Worm (Caenorhabditis elegans): ENCODE data around the gene ZK945.6.

ZK945.6 gene

DNA sequence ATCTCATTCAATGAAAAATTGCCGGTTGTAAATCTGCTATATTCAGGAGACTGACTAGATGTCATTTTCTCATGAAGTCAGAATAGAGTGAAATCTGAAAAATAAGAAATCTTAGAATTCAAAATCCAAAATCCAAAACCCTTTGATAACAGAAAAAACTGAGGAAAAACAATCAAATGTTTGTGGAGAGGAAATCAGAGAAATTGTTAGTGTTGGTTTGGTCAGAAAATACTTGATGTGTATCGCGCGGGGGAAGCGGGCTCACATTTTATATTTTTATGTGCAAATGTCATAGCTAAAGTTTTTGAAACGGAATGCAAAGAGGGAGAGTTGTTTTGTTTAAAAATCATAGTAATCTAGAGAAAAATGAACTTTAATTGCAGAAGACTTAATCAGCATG is 25.0 kb upstream of the ZK945.6 start, which contains the start of gene F27E5.5:
TSS of gene F27E5.5 (minus strand) at position 101 of the 400 bp plus-strand sequence.
- TF ChIP-seq dve-1 (tag; optimal IDR thresholded peaks at IDR 0.05) (no peak), dmd-4 (tag; optimal IDR thresholded peaks at IDR 0.05; ENCODE audit: borderline replicate concordance) (no peak), pat-9 (tag; optimal IDR thresholded peaks at IDR 0.05) (no peak), fax-1 (tag; optimal IDR thresholded peaks at IDR 0.05) (no peak), sox-2 (GFP tag; IDR thresholded peaks at IDR 0.05) (no peak), K09A11.1 (tag; optimal IDR thresholded peaks at IDR 0.05; ENCODE audit: insufficient read depth) (no peak), nhr-11 (tag; optimal IDR thresholded peaks at IDR 0.05) (no peak), nfya-1 (tag; optimal IDR thresholded peaks at IDR 0.05) (no peak), lim-6 (tag; optimal IDR thresholded peaks at IDR 0.05) (no peak)

DNA sequence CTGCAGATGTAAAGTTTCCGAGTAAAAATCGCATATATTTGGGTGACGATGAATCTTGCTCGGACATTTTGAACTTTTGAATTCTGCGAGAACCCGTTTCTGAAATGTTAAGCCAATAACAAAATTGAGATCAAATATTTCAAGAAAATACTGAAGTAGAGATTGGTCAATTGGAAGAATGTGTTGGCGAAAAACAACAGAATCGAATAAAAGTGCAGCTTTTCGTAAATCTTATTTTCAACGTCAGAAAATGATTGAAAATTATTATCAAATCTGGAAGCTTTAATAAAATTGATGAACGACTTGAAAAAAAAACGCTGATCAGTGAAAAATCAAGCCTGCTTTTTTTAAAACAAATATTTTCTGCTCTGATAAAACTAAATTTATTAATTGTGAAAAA is 20.6 kb upstream of the ZK945.6 start, which contains the start of gene F27E5.8:
TSS of gene F27E5.8 (minus strand) at position 101 of the 400 bp plus-strand sequence.
- TF ChIP-seq ttx-3 (tag; optimal IDR thresholded peaks at IDR 0.05) (no peak), ama-1 (optimal IDR thresholded peaks at IDR 0.05) (no peak), dve-1 (tag; optimal IDR thresholded peaks at IDR 0.05) (no peak), eyg-1 (tag; optimal IDR thresholded peaks at IDR 0.05) (no peak), mec-3 (tag; optimal IDR thresholded peaks at IDR 0.05; ENCODE audit: borderline replicate concordance) (no peak), lim-6 (tag; optimal IDR thresholded peaks at IDR 0.05) (no peak), ceh-34 (tag; optimal IDR thresholded peaks at IDR 0.05) (no peak), zip-5 (tag; optimal IDR thresholded peaks at IDR 0.05) (no peak)

DNA sequence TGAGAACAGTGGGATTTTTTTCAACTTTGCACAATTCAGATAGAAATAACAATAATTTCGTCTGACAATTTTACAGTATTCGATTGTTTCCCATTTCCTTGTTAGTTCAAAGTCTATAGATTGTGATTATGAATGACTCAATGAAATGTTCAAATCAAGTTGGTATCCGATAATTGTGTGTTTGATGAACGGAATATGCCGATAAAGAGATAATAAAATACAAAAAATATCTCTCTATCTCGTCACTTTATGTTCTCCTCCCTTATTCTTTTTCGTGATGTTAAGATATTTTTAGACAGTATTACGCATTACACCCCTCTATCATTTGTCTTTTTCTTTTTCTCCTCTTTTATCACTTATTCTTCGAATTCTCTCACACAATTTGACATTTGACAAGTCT is 15.7 kb upstream of the ZK945.6 start, which contains the start of gene F27E5.7:
TSS of gene F27E5.7 (plus strand) at position 301 of the 400 bp plus-strand sequence.
- TF ChIP-seq fkh-6 (tag; optimal IDR thresholded peaks at IDR 0.05) (no peak), ceh-30 (tag; optimal IDR thresholded peaks at IDR 0.05) (no peak), rnt-1 (tag; optimal IDR thresholded peaks at IDR 0.05) (no peak), pag-3 (tag; optimal IDR thresholded peaks at IDR 0.05; ENCODE audit: borderline replicate concordance) (no peak), elt-4 (tag; optimal IDR thresholded peaks at IDR 0.05) (no peak), ahr-1 (tag; optimal IDR thresholded peaks at IDR 0.05) (no peak), ets-4 (tag; optimal IDR thresholded peaks at IDR 0.05) (no peak), pha-2 (tag; optimal IDR thresholded peaks at IDR 0.05) (no peak)

ce11 chrII:10121725-10122124 is 15.0 kb upstream of the ZK945.6 start, which contains the start of gene lov-1:
TSS of gene lov-1 (minus strand) at chrII:10121825.
- TF ChIP-seq ceh-24 (tag; optimal IDR thresholded peaks at IDR 0.05) (no peak), unc-42 (tag; optimal IDR thresholded peaks at IDR 0.05) (no peak), hlh-8 (tag; optimal IDR thresholded peaks at IDR 0.05) (no peak), npax-4 (tag; optimal IDR thresholded peaks at IDR 0.05) (no peak), ets-4 (tag; optimal IDR thresholded peaks at IDR 0.05) (no peak), ceh-14 (tag; optimal IDR thresholded peaks at IDR 0.05) (no peak), F13H6.1 (tag; optimal IDR thresholded peaks at IDR 0.05) (no peak)

ce11 chrII:10116690-10117089 is 9.9 kb upstream of the ZK945.6 start:
- TF ChIP-seq pqm-1 (tag; optimal IDR thresholded peaks at IDR 0.05), result no peak
- no peak for TF ChIP-seq K09A11.1 (tag; optimal IDR thresholded peaks at IDR 0.05; ENCODE audit: insufficient read depth)
- no peak for TF ChIP-seq lin-11 (tag; optimal IDR thresholded peaks at IDR 0.05)
- TF ChIP-seq hlh-30 (tag; optimal IDR thresholded peaks at IDR 0.05; ENCODE audit: insufficient read depth), result no peak
- TF ChIP-seq ceh-48 (tag; optimal IDR thresholded peaks at IDR 0.05), result no peak
- TF ChIP-seq sdc-2 (tag; optimal IDR thresholded peaks at IDR 0.05), result no peak
- TF ChIP-seq ets-4 (tag; optimal IDR thresholded peaks at IDR 0.05), result no peak
- TF ChIP-seq ref-2 (tag; optimal IDR thresholded peaks at IDR 0.05), result no peak
